Fruit fly (Drosophila melanogaster): Measurements from ENCODE around the gene CG44098.

The CG44098 gene

DNA sequence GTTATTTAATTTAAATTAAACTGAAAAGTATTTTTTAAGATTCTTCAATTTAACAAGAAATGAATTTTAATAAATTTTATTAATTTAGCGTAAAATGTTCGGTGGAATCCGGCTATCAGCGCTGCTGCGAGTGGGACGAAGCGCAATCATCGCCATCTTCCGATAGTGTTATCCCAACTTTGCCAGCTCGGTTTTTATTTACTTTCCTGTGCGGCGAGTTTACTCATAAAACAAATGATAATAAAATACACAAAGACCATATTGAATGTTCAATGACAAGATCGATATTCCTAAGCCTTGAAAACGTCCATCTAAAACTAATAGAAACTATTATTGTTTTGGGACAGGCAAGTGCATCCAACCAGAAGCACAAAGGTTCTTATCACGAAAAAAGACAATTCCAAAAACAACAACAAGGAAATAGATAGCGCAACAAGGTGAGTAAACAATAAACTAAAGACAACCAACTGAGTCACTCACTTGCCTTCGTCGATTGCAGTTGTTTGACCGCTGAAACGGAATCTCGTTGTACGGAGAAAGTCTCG, 40.2 kb upstream of the CG44098 start (continued):
- peak; percentile 82 for TF ChIP-seq CG7987 (GFP tag; optimal IDR thresholded peaks at IDR 0.05)
- peak; percentile 87 for TF ChIP-seq wek (GFP tag; optimal IDR thresholded peaks at IDR 0.05)
- TF ChIP-seq croc (GFP tag; conservative IDR thresholded peaks at IDR 0.05) = peak; percentile 43
- TF ChIP-seq CG14667 (GFP tag; IDR thresholded peaks at IDR 0.05) = no peak
- peak; percentile 41 for TF ChIP-seq CG4617 (GFP tag; optimal IDR thresholded peaks at IDR 0.05; ENCODE audit: borderline replicate concordance)
- no peak for TF ChIP-seq crc (GFP tag; optimal IDR thresholded peaks at IDR 0.05)
- 0 out of 2 replicates have a peak, but pooled peaks have one; percentile 48 for TF ChIP-seq ato (GFP tag; IDR thresholded peaks at IDR 0.05; ENCODE audit: partially characterized antibody)
- peak; percentile 71 for TF ChIP-seq CG12219 (GFP tag; optimal IDR thresholded peaks at IDR 0.05)
- peak; percentile 58 for TF ChIP-seq CG9817 (tag; optimal IDR thresholded peaks at IDR 0.05)
- TF ChIP-seq CG2678 (tag; optimal IDR thresholded peaks at IDR 0.05) = no peak
- TF ChIP-seq wdn (GFP tag; IDR thresholded peaks at IDR 0.05) = no peak
- peak; percentile 62 for TF ChIP-seq bab2 (GFP tag; optimal IDR thresholded peaks at IDR 0.05)
- TF ChIP-seq ewg (GFP tag; optimal IDR thresholded peaks at IDR 0.05) = peak; percentile 25
- TF ChIP-seq corto (GFP tag; optimal IDR thresholded peaks at IDR 0.05) = no peak
- TF ChIP-seq CG3995 (GFP tag; optimal IDR thresholded peaks at IDR 0.05) = peak; percentile 26
- no peak for TF ChIP-seq br (optimal IDR thresholded peaks at IDR 0.05)
- peak; percentile 63 for TF ChIP-seq CG13424 (tag; optimal IDR thresholded peaks at IDR 0.05)
- no peak for TF ChIP-seq pita (GFP tag; optimal IDR thresholded peaks at IDR 0.05)
- no peak for TF ChIP-seq ems (GFP tag; optimal IDR thresholded peaks at IDR 0.05)
- TF ChIP-seq CG8944 (GFP tag; optimal IDR thresholded peaks at IDR 0.05) = peak; percentile 10
- peak; percentile 38 for TF ChIP-seq exex (tag; optimal IDR thresholded peaks at IDR 0.05)
- TF ChIP-seq CG4730 (GFP tag; IDR thresholded peaks at IDR 0.05) = no peak
- TF ChIP-seq Fer3 (tag; optimal IDR thresholded peaks at IDR 0.05) = peak; percentile 50
- no peak for TF ChIP-seq E2f1 (GFP tag; IDR thresholded peaks at IDR 0.05)
- peak; percentile 18 for TF ChIP-seq CG6683 (GFP tag; optimal IDR thresholded peaks at IDR 0.05)
- TF ChIP-seq al (GFP tag; IDR thresholded peaks at IDR 0.05) = no peak
- peak; percentile 1 for TF ChIP-seq CG11398 (GFP tag; optimal IDR thresholded peaks at IDR 0.05)
- peak; percentile 76 for TF ChIP-seq dmrt11E (tag; optimal IDR thresholded peaks at IDR 0.05)
- peak; percentile 92 for TF ChIP-seq CG17568 (GFP tag; optimal IDR thresholded peaks at IDR 0.05)
- TF ChIP-seq CG4282 (GFP tag; optimal IDR thresholded peaks at IDR 0.05) = no peak
- peak; percentile 11; the same call in 1 of the 2 replicates for TF ChIP-seq Adf1 (GFP tag; IDR thresholded peaks at IDR 0.05)
- peak; percentile 62; the same call in 2 of the 3 replicates for TF ChIP-seq H15 (GFP tag; IDR thresholded peaks at IDR 0.05)
- TF ChIP-seq CG10366 (GFP tag; IDR thresholded peaks at IDR 0.05) = no peak; the same call in 1 of the 2 replicates
- peak; percentile 75 for TF ChIP-seq pfk (GFP tag; optimal IDR thresholded peaks at IDR 0.05)
- TF ChIP-seq CG6854 (GFP tag; optimal IDR thresholded peaks at IDR 0.05) = peak; percentile 68
- TF ChIP-seq Lhr (GFP tag; optimal IDR thresholded peaks at IDR 0.05) = peak; percentile 68
- 0 out of 2 replicates have a peak, but pooled peaks have one; percentile 20 for TF ChIP-seq tna (GFP tag; IDR thresholded peaks at IDR 0.05; ENCODE audit: partially characterized antibody)
- TF ChIP-seq ttk (GFP tag; IDR thresholded peaks at IDR 0.05) = no peak
- TF ChIP-seq Xrp1 (GFP tag; IDR thresholded peaks at IDR 0.05) = peak; percentile 80
- TF ChIP-seq chn (GFP tag; optimal IDR thresholded peaks at IDR 0.05) = no peak
- TF ChIP-seq Bgb (GFP tag; IDR thresholded peaks at IDR 0.05; ENCODE audit: partially characterized antibody) = peak; percentile 72
- TF ChIP-seq Ada2b (GFP tag; IDR thresholded peaks at IDR 0.05) = peak; percentile 22; the same call in 1 of the 2 replicates
- peak; percentile 51 for TF ChIP-seq grn (GFP tag; optimal IDR thresholded peaks at IDR 0.05)
- peak; percentile 50; the same call in 1 of the 3 replicates for TF ChIP-seq Doc3 (GFP tag; IDR thresholded peaks at IDR 0.05; ENCODE audit: partially characterized antibody)
- TF ChIP-seq Nf-YA (GFP tag; IDR thresholded peaks at IDR 0.05) = peak; percentile 49
- peak; percentile 59 for TF ChIP-seq gsb-n (tag; optimal IDR thresholded peaks at IDR 0.05)
- no peak for TF ChIP-seq rib (GFP tag; IDR thresholded peaks at IDR 0.05)
- peak; percentile 38; the same call in 1 of the 2 replicates for TF ChIP-seq NFAT (GFP tag; IDR thresholded peaks at IDR 0.05)
- TF ChIP-seq ATbp (GFP tag; optimal IDR thresholded peaks at IDR 0.05) = peak; percentile 86
- peak; percentile 85 for TF ChIP-seq nau (GFP tag; optimal IDR thresholded peaks at IDR 0.05)
